Fruit fly (Drosophila melanogaster) whole organism, embryonic: Measurements from ENCODE around the gene CG17929.

Experiments
- B-H1 ChIP-seq: fragments of 200-800 bp; sonication (Bioruptor generic); IDR thresholded peaks from 3 replicates; pipeline ENCODE4 v1.3.6; 2022; ENCODE audit warnings: missing biosample characterization, missing genetic modification characterization
- Bgb ChIP-seq: fragments of 200-800 bp; sonication (Bioruptor generic); IDR thresholded peaks from 2 replicates; pipeline ENCODE4 v1.3.6; 2022; ENCODE audit warnings: missing biosample characterization, missing genetic modification characterization; ENCODE audit not compliant: partially characterized antibody
- CG10209 ChIP-seq: fragments of 200-800 bp; sonication (Bioruptor generic); optimal IDR thresholded peaks from 3 replicates; lab custom pipeline; 2017; ENCODE audit warnings: missing biosample characterization, mild to moderate bottlenecking, missing genetic modification characterization, missing genetic modification reagents
- CG10274 ChIP-seq: fragments of 200-800 bp; sonication (Bioruptor generic); optimal IDR thresholded peaks from 3 replicates; lab custom pipeline; 2017; ENCODE audit warnings: missing biosample characterization, mild to moderate bottlenecking, missing genetic modification characterization
- CG12391 ChIP-seq: fragments of 200-800 bp; sonication (Bioruptor generic); optimal IDR thresholded peaks from 3 replicates; lab custom pipeline; 2018; ENCODE audit warnings: missing biosample characterization, mild to moderate bottlenecking, missing genetic modification characterization, moderate library complexity
- CG14441 ChIP-seq: fragments of 200-800 bp; sonication (Bioruptor generic); IDR thresholded peaks from 2 replicates; pipeline ENCODE4 v1.3.6; 2022; ENCODE audit warnings: missing biosample characterization, missing genetic modification characterization
- CG1602 ChIP-seq: fragments of 200-800 bp; sonication (Bioruptor generic); optimal IDR thresholded peaks from 3 replicates; lab custom pipeline; 2016; ENCODE audit warnings: missing biosample characterization, missing genetic modification characterization
- CG16815 ChIP-seq: fragments of 200-800 bp; sonication (Bioruptor generic); optimal IDR thresholded peaks from 3 replicates; lab custom pipeline; 2017; ENCODE audit warnings: missing biosample characterization, mild to moderate bottlenecking, missing genetic modification characterization
- CG17328 ChIP-seq: fragments of 200-800 bp; sonication (Bioruptor generic); IDR thresholded peaks from 2 replicates; pipeline ENCODE4 v1.3.6; 2022; ENCODE audit warnings: missing biosample characterization, missing genetic modification characterization
- CG17385 ChIP-seq: fragments of 200-800 bp; sonication (Bioruptor generic); optimal IDR thresholded peaks from 3 replicates; lab custom pipeline; 2018; ENCODE audit warnings: missing biosample characterization, mild to moderate bottlenecking, missing genetic modification characterization
- CG18599 ChIP-seq: fragments of 200-800 bp; sonication (Bioruptor generic); optimal IDR thresholded peaks from 3 replicates; lab custom pipeline; 2017; ENCODE audit warnings: missing biosample characterization, missing genetic modification characterization, mild to moderate bottlenecking, moderate library complexity, missing genetic modification reagents
- CG2202 ChIP-seq: fragments of 200-800 bp; sonication (Bioruptor generic); optimal IDR thresholded peaks from 2 replicates; lab custom pipeline; 2018; ENCODE audit warnings: missing biosample characterization, mild to moderate bottlenecking, missing genetic modification characterization
- CG3065 ChIP-seq: fragments of 200-800 bp; sonication (Bioruptor generic); optimal IDR thresholded peaks from 2 replicates; lab custom pipeline; 2016; ENCODE audit warnings: missing biosample characterization, missing genetic modification characterization
- CG3163 ChIP-seq: fragments of 200-800 bp; sonication (Bioruptor generic); optimal IDR thresholded peaks from 3 replicates; lab custom pipeline; 2016; ENCODE audit warnings: missing biosample characterization, missing genetic modification characterization
- CG32532 ChIP-seq: fragments of 200-800 bp; sonication (Bioruptor generic); IDR thresholded peaks from 2 replicates; pipeline ENCODE4 v1.3.6; 2022; ENCODE audit warnings: missing biosample characterization, missing genetic modification characterization
- CG32767 ChIP-seq: fragments of 200-800 bp; sonication (Bioruptor generic); IDR thresholded peaks from 2 replicates; pipeline ENCODE4 v1.3.6; 2022; ENCODE audit warnings: missing biosample characterization, missing genetic modification characterization
- CG33213 ChIP-seq: fragments of 200-800 bp; sonication (Bioruptor generic); optimal IDR thresholded peaks from 3 replicates; lab custom pipeline; 2016; ENCODE audit warnings: missing biosample characterization, missing genetic modification characterization
- CG42726 ChIP-seq: fragments of 200-800 bp; sonication (Bioruptor generic); IDR thresholded peaks from 2 replicates; pipeline ENCODE4 v1.3.6; 2022; ENCODE audit warnings: missing biosample characterization, missing genetic modification characterization; ENCODE audit not compliant: partially characterized antibody
- CG5953 ChIP-seq: fragments of 200-800 bp; sonication (Bioruptor generic); IDR thresholded peaks from 2 replicates; pipeline ENCODE4 v1.3.6; 2022; ENCODE audit warnings: missing biosample characterization, missing genetic modification characterization
- CG6683 ChIP-seq: fragments of 200-800 bp; sonication (Bioruptor generic); optimal IDR thresholded peaks from 2 replicates; lab custom pipeline; 2017; ENCODE audit warnings: missing biosample characterization, mild to moderate bottlenecking, missing genetic modification characterization, missing genetic modification reagents
- CG6813 ChIP-seq: fragments of 200-800 bp; sonication (Bioruptor generic); optimal IDR thresholded peaks from 2 replicates; lab custom pipeline; 2017; ENCODE audit warnings: missing biosample characterization, missing genetic modification characterization, mild to moderate bottlenecking, moderate library complexity, missing genetic modification reagents
- CG6854 ChIP-seq: fragments of 200-800 bp; sonication (Bioruptor generic); optimal IDR thresholded peaks from 3 replicates; lab custom pipeline; 2017; ENCODE audit warnings: missing biosample characterization, mild to moderate bottlenecking, missing genetic modification characterization
- CG9797 ChIP-seq: fragments of 200-800 bp; sonication (Bioruptor generic); optimal IDR thresholded peaks from 3 replicates; lab custom pipeline; 2018; ENCODE audit warnings: missing biosample characterization, mild to moderate bottlenecking, missing genetic modification characterization
- CHES-1-like ChIP-seq: fragments of 200-800 bp; sonication (Bioruptor generic); optimal IDR thresholded peaks from 2 replicates; lab custom pipeline; 2016; ENCODE audit warnings: missing biosample characterization, missing genetic modification characterization
- CTCF ChIP-seq: fragments of 200-800 bp; sonication (Bioruptor generic); optimal IDR thresholded peaks from 2 replicates; lab custom pipeline; 2017; ENCODE audit warnings: missing biosample characterization, mild to moderate bottlenecking, missing genetic modification characterization, moderate library complexity
- CoRest ChIP-seq: fragments of 200-800 bp; sonication (Bioruptor generic); optimal IDR thresholded peaks from 3 replicates; lab custom pipeline; 2018; ENCODE audit warnings: missing biosample characterization, mild to moderate bottlenecking, missing genetic modification characterization, moderate library complexity
- Gug ChIP-seq: fragments of 200-800 bp; sonication (Bioruptor generic); IDR thresholded peaks from 4 replicates; pipeline ENCODE4 v1.3.6; 2022; ENCODE audit warnings: missing biosample characterization, missing genetic modification characterization
- HLH54F ChIP-seq: fragments of 200-800 bp; sonication (Bioruptor generic); optimal IDR thresholded peaks from 3 replicates; lab custom pipeline; 2016; ENCODE audit warnings: missing biosample characterization, missing genetic modification characterization
- HLHmδ ChIP-seq: fragments of 200-800 bp; sonication (Bioruptor generic); optimal IDR thresholded peaks from 2 replicates; lab custom pipeline; 2018; ENCODE audit warnings: missing biosample characterization, mild to moderate bottlenecking, missing genetic modification characterization, moderate library complexity
- Lim3 ChIP-seq: fragments of 200-800 bp; sonication (Bioruptor generic); IDR thresholded peaks from 2 replicates; pipeline ENCODE4 v1.3.6; 2022; ENCODE audit warnings: missing biosample characterization, missing genetic modification characterization
- Rfx ChIP-seq: fragments of 200-800 bp; sonication (Bioruptor generic); IDR thresholded peaks from 2 replicates; pipeline ENCODE4 v1.3.6; 2022; ENCODE audit warnings: missing biosample characterization, missing genetic modification characterization
- Sox100B ChIP-seq: fragments of 200-800 bp; sonication (Bioruptor generic); optimal IDR thresholded peaks from 3 replicates; lab custom pipeline; 2018; ENCODE audit warnings: missing biosample characterization, mild to moderate bottlenecking, missing genetic modification characterization
- az2 ChIP-seq: fragments of 200-800 bp; sonication (Bioruptor generic); optimal IDR thresholded peaks from 3 replicates; lab custom pipeline; 2016; ENCODE audit warnings: missing biosample characterization, missing genetic modification characterization
- bsh ChIP-seq, 2 experiments: fragments of 200-800 bp; sonication (Bioruptor generic); optimal IDR thresholded peaks; 2 replicates each; lab custom pipeline; 2017 to 2018; ENCODE audit warnings: mild to moderate bottlenecking in 2 of 2, missing biosample characterization in 2 of 2, missing genetic modification characterization in 2 of 2, moderate library complexity in 1 of 2
- chif ChIP-seq, 2 experiments: fragments of 200-800 bp; sonication (Bioruptor generic); optimal IDR thresholded peaks; 3 replicates each; lab custom pipeline; 2016; ENCODE audit warnings: missing biosample characterization in 2 of 2, missing genetic modification characterization in 2 of 2
- eyg ChIP-seq: fragments of 200-800 bp; sonication (Bioruptor generic); optimal IDR thresholded peaks from 3 replicates; lab custom pipeline; 2016; ENCODE audit warnings: missing biosample characterization, missing genetic modification characterization
- gcm2 ChIP-seq: fragments of 200-800 bp; sonication (Bioruptor generic); optimal IDR thresholded peaks from 2 replicates; lab custom pipeline; 2016; ENCODE audit warnings: missing biosample characterization, missing genetic modification characterization
- hbn ChIP-seq: fragments of 200-800 bp; sonication (Bioruptor generic); IDR thresholded peaks from 2 replicates; pipeline ENCODE4 v1.3.6; 2022; ENCODE audit warnings: missing biosample characterization, missing genetic modification characterization; ENCODE audit not compliant: partially characterized antibody
- her ChIP-seq: fragments of 200-800 bp; sonication (Bioruptor generic); optimal IDR thresholded peaks from 2 replicates; lab custom pipeline; 2016; ENCODE audit warnings: missing biosample characterization, missing genetic modification characterization
- ken ChIP-seq: fragments of 200-800 bp; sonication (Bioruptor generic); IDR thresholded peaks from 3 replicates; pipeline ENCODE4 v1.3.6; 2022; ENCODE audit warnings: missing biosample characterization, missing genetic modification characterization
- lov ChIP-seq, 2 experiments: fragments of 200-800 bp in 1 of 2; fragments of >200 bp in 1 of 2; sonication (Bioruptor generic) in 1 of 2; IDR thresholded peaks in 1 of 2; optimal IDR thresholded peaks in 1 of 2; 2 replicates in 1 of 2; 3 replicates in 1 of 2; pipeline versions ENCODE4 v1.3.6 to Lab custom; 2017 to 2022; ENCODE audit warnings: missing biosample characterization in 1 of 2, missing genetic modification characterization in 1 of 2
- nerfin-1 ChIP-seq: fragments of 200-800 bp; sonication (Bioruptor generic); optimal IDR thresholded peaks from 3 replicates; lab custom pipeline; 2019; ENCODE audit warnings: missing biosample characterization, mild to moderate bottlenecking, missing genetic modification characterization, moderate library complexity
- nmo ChIP-seq: fragments of 200-800 bp; sonication (Bioruptor generic); optimal IDR thresholded peaks from 2 replicates; lab custom pipeline; 2018; ENCODE audit warnings: missing biosample characterization, mild to moderate bottlenecking, missing genetic modification characterization, moderate library complexity
- oc ChIP-seq: fragments of 200-800 bp; sonication (Bioruptor generic); optimal IDR thresholded peaks from 2 replicates; lab custom pipeline; 2018; ENCODE audit warnings: missing biosample characterization, mild to moderate bottlenecking, missing genetic modification characterization, moderate library complexity
- prd ChIP-seq, 3 experiments: fragments of >200 bp in 2 of 3; fragments of 200-800 bp in 1 of 3; sonication (Bioruptor generic) in 1 of 3; optimal IDR thresholded peaks in 2 of 3; IDR thresholded peaks in 1 of 3; 2 replicates in 2 of 3; 3 replicates in 1 of 3; pipeline versions ENCODE4 v1.3.6 to Lab custom; 2017 to 2022; ENCODE audit warnings: missing biosample characterization in 1 of 3, missing genetic modification characterization in 1 of 3
- schlank ChIP-seq: fragments of 200-800 bp; sonication (Bioruptor generic); optimal IDR thresholded peaks from 2 replicates; lab custom pipeline; 2018; ENCODE audit warnings: missing biosample characterization, mild to moderate bottlenecking, missing genetic modification characterization
- sim ChIP-seq: fragments of 200-800 bp; sonication (Bioruptor generic); IDR thresholded peaks from 2 replicates; pipeline ENCODE4 v1.3.6; 2022; ENCODE audit warnings: missing biosample characterization, missing genetic modification characterization
- sr ChIP-seq: fragments of 200-800 bp; sonication (Bioruptor generic); IDR thresholded peaks from 3 replicates; pipeline ENCODE4 v1.3.6; 2022; ENCODE audit warnings: missing biosample characterization, missing genetic modification characterization
- sug ChIP-seq: fragments of 200-800 bp; optimal IDR thresholded peaks from 2 replicates; lab custom pipeline; 2019; ENCODE audit warnings: missing biosample characterization, mild to moderate bottlenecking, missing genetic modification characterization, moderate library complexity
- zen2 ChIP-seq: fragments of 200-800 bp; sonication (Bioruptor generic); IDR thresholded peaks from 3 replicates; pipeline ENCODE4 v1.3.6; 2022; ENCODE audit warnings: missing biosample characterization, missing genetic modification characterization; ENCODE audit not compliant: partially characterized antibody

The CG17929 gene

DNA sequence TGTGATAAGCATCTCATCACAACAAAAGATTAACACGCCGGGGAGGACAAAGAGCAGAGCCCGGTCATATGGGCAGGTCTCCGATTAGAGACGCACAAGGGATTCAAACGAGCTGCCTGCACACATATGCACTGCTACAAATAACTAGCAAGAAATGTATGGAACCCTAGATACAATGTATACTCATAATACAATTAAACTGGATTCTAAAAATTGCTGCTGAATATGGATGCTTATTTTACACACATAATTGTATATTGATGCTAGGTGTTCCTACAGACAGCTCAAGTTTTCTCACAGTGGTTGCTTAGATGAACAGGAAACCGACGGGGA, 11.7 kb downstream of the CG17929 start (continued):
- TF ChIP-seq CG2202 (tag; lab: Kevin White, UChicago) (peak; percentile 74), HLHmδ (GFP tag; lab: Kevin White, UChicago) (no peak), her (GFP tag; lab: Kevin White, UChicago) (no peak), CG10209 (GFP tag; lab: Kevin White, UChicago) (peak; percentile 32), CG42726 (GFP tag; lab: Robert Waterston, UW) (no peak), zen2 (GFP tag; lab: Robert Waterston, UW) (no peak), sug (tag; lab: Kevin White, UChicago) (no peak), CG3163 (GFP tag; lab: Kevin White, UChicago) (no peak), nerfin-1 (tag; lab: Kevin White, UChicago) (no peak), CG9797 (GFP tag; lab: Kevin White, UChicago) (no peak), CG3065 (GFP tag; lab: Kevin White, UChicago) (peak; percentile 37), CG12391 (tag; lab: Kevin White, UChicago) (peak; percentile 76), CG33213 (GFP tag; lab: Kevin White, UChicago) (no peak), Gug (GFP tag; lab: Robert Waterston, UW) (peak; percentile 23; the same call in 2 of the 4 replicates), CG18599 (GFP tag; lab: Kevin White, UChicago) (no peak), bsh (GFP tag; optimal IDR thresholded peaks at IDR 0.05; lab: Kevin White, UChicago) (peak; percentile 56 to 74), CG32532 (GFP tag; lab: Robert Waterston, UW) (no peak), CG6854 (GFP tag; lab: Kevin White, UChicago) (no peak), prd (optimal IDR thresholded peaks at IDR 0.05; lab: Kevin White, UChicago) (no peak), prd (GFP tag; IDR thresholded peaks at IDR 0.05; lab: Robert Waterston, UW) (peak; percentile 90), oc (tag; lab: Kevin White, UChicago) (peak; percentile 36), Lim3 (GFP tag; lab: Robert Waterston, UW) (no peak), sr (no peak), B-H1 (no peak), Bgb (GFP tag; lab: Robert Waterston, UW) (no peak), CG14441 (GFP tag; lab: Robert Waterston, UW) (no peak), ken (0 out of 3 replicates have a peak, but pooled peaks have one; percentile 16), CG10274 (GFP tag; lab: Kevin White, UChicago) (peak; percentile 31), CG16815 (peak; percentile 77), CG6683 (GFP tag; lab: Kevin White, UChicago) (no peak), Rfx (no peak), HLH54F (peak; percentile 7), CG5953 (GFP tag; lab: Robert Waterston, UW) (no peak), hbn (GFP tag; lab: Robert Waterston, UW) (no peak), chif (GFP tag; optimal IDR thresholded peaks at IDR 0.05; lab: Kevin White, UChicago) (peak; percentile 65 to 80), az2 (GFP tag; lab: Kevin White, UChicago) (peak; percentile 62), schlank (no peak), CG17385 (peak; percentile 13), CoRest (tag; lab: Kevin White, UChicago) (peak; percentile 7), eyg (GFP tag; lab: Kevin White, UChicago) (no peak), lov (optimal IDR thresholded peaks at IDR 0.05; lab: Kevin White, UChicago) (no peak), lov (GFP tag; IDR thresholded peaks at IDR 0.05; lab: Robert Waterston, UW) (peak; percentile 46; the same call in 1 of the 3 replicates), nmo (GFP tag; lab: Kevin White, UChicago) (peak; percentile 61), CG17328 (peak; percentile 64), CHES-1-like (GFP tag; lab: Kevin White, UChicago) (peak; percentile 26), CTCF (GFP tag; lab: Kevin White, UChicago) (no peak), Sox100B (GFP tag; lab: Kevin White, UChicago) (no peak), sim (peak; percentile 52; the same call in 1 of the 2 replicates), CG1602 (GFP tag; lab: Kevin White, UChicago) (peak; percentile 71), gcm2 (peak; percentile 36), CG32767 (peak; percentile 32; the same call in 1 of the 2 replicates), CG6813 (GFP tag; lab: Kevin White, UChicago) (peak; percentile 52)
